Worm (Caenorhabditis elegans) whole organism, L1 larva: ENCODE results near the gene col-12.

Experiments used
- C34B4.2 ChIP-seq: sonication (generic microtip); optimal IDR thresholded peaks from 2 replicates; lab custom pipeline; 2017; ENCODE audit warnings: mild to moderate bottlenecking, missing genetic modification characterization, missing compliant biosample characterization
- mdl-1 ChIP-seq, 2 experiments: fragments of 150-350 bp; optimal IDR thresholded peaks; 2 replicates each; lab custom pipeline; 2014 to 2017; ENCODE audit warnings: missing biosample characterization in 2 of 2, missing genetic modification characterization in 2 of 2, inconsistent platforms in 1 of 2
- nhr-237 ChIP-seq: fragments of 150-350 bp; optimal IDR thresholded peaks from 2 replicates; lab custom pipeline; 2014; ENCODE audit warnings: missing biosample characterization, missing genetic modification characterization
- skn-1 ChIP-seq: fragments of 150-350 bp; optimal IDR thresholded peaks from 2 replicates; lab custom pipeline; 2014; ENCODE audit warnings: missing biosample characterization, missing genetic modification characterization
- unc-62 ChIP-seq: fragments of 150-350 bp; optimal IDR thresholded peaks from 2 replicates; lab custom pipeline; 2014; ENCODE audit warnings: missing biosample characterization, missing genetic modification reagents, missing genetic modification characterization
- ztf-11 ChIP-seq, 2 experiments: sonication (generic microtip); optimal IDR thresholded peaks; 2 replicates each; lab custom pipeline; 2016 to 2017; ENCODE audit warnings: missing genetic modification characterization in 2 of 2, missing biosample characterization in 1 of 2, missing compliant biosample characterization in 1 of 2

ce11 chrV:10465478-10465877, 40.5 kb upstream of the col-12 start:
- no peak for TF ChIP-seq ztf-11 (tag; optimal IDR thresholded peaks at IDR 0.05; lab: Kevin White, UChicago)
- TF ChIP-seq unc-62 (GFP tag; lab: Kevin White, UChicago) = no peak
- no peak for TF ChIP-seq skn-1 (tag; lab: Kevin White, UChicago)
- no peak for TF ChIP-seq C34B4.2 (tag; lab: Kevin White, UChicago)
- TF ChIP-seq mdl-1 (tag; optimal IDR thresholded peaks at IDR 0.05; lab: Kevin White, UChicago) = no peak
- TF ChIP-seq nhr-237 = no peak
